Worm (Caenorhabditis elegans): ENCODE results near the gene alh-8.

Gene alh-8

DNA sequence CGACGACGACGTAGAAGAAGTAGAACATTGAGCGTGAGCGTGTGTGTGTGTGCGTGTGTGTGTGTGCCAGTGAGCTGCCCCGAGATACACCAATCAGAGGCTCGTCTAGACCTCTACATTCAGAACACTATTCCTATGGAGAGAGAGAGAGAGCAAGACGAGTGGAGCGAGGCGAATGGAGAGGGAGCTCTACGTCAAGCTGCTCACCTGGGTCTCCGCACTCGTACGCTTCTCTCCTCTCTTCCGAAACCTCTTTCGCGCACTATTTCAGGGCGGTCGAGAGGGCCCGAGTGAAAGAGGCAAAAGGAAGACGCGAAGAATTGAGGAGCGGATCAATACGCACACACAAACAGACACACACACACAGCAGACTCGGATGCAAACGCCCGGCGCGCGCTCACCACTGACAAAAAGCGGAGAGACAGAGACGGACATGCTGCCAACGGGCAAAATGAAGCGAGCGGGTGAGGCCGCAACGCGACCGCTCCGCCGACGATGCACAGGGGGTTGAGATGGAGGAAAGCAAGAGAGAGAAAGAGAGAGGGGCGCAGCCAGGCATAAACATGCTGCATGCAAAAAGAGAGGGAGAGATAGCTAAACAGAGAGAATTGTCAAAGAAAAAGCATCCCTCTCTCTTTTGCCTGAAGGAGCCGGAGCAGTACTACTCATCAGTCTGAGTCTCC, 20.8 kb downstream of the alh-8 start (continued):
- TF ChIP-seq daf-16 (GFP tag; optimal IDR thresholded peaks at IDR 0.05) (peak in 1 of 2 experiments; percentile 76), daf-16 (tag; optimal IDR thresholded peaks at IDR 0.05) (peak; percentile 58), dpl-1 (GFP tag; optimal IDR thresholded peaks at IDR 0.05) (peak; percentile 43), ceh-32 (tag; optimal IDR thresholded peaks at IDR 0.05; ENCODE audit: poor library complexity) (peak; percentile 51), rbr-2 (tag; optimal IDR thresholded peaks at IDR 0.05) (peak; percentile 92), vab-7 (GFP tag; IDR thresholded peaks at IDR 0.05) (no peak), nhr-77 (tag; optimal IDR thresholded peaks at IDR 0.05) (peak; percentile 3), dmd-6 (GFP tag; IDR thresholded peaks at IDR 0.05) (peak; percentile 62), egl-27 (tag; optimal IDR thresholded peaks at IDR 0.05) (no peak), hif-1 (tag; optimal IDR thresholded peaks at IDR 0.05) (peak; percentile 20 to 83), ceh-44 (GFP tag; IDR thresholded peaks at IDR 0.05) (0 out of 2 replicates have a peak, but pooled peaks have one; percentile 18), madf-5 (GFP tag; IDR thresholded peaks at IDR 0.05) (no peak), php-3 (GFP tag; IDR thresholded peaks at IDR 0.05) (0 out of 2 replicates have a peak, but pooled peaks have one; percentile 27)

DNA sequence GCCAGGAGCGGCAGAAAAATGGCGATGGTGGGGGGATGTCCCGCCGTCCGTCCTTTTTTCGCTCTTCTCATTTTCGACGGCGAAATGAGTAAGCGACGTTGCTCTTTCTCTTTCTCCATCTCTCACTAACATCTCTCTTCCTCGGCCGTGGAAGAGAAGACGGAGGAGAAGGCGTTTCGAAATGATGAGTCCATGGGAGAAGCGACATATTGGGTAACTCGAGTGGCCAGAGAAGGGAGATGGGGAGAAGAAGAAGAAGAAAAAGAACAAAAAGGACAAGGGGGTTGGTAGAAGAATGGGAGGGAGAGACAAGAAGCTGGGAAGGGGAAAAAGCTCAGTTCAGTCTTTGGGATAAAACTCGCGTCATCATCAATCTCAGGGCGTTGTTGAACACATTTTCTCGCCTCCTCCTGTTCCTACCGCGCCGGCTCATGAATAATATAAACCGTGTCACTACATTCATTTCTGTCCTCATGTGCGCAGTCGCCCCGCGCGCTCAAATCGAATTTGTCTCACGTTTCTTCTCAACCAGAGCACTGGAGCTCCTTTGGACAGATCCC, 22.8 kb downstream of the alh-8 start:
- 0 out of 2 replicates have a peak, but pooled peaks have one; percentile 48 for TF ChIP-seq hmg-1.1 (GFP tag; IDR thresholded peaks at IDR 0.05)
- TF ChIP-seq snpc-1.2 (GFP tag; IDR thresholded peaks at IDR 0.05), result no peak
- no peak for TF ChIP-seq nhr-48 (tag; optimal IDR thresholded peaks at IDR 0.05)
- TF ChIP-seq ztf-7 (tag; optimal IDR thresholded peaks at IDR 0.05), result no peak
- 0 out of 2 replicates have a peak, but pooled peaks have one; percentile 12 for TF ChIP-seq ctbp-1 (GFP tag; IDR thresholded peaks at IDR 0.05)
- TF ChIP-seq fkh-10 (GFP tag; optimal IDR thresholded peaks at IDR 0.05), result peak; percentile 46
- peak; percentile 13 for TF ChIP-seq rbr-2 (tag; optimal IDR thresholded peaks at IDR 0.05)
- TF ChIP-seq tra-1 (GFP tag; IDR thresholded peaks at IDR 0.05), result no peak
- TF ChIP-seq mep-1 (tag; optimal IDR thresholded peaks at IDR 0.05), result peak; percentile 64
- peak; percentile 38 for TF ChIP-seq mes-2 (tag; optimal IDR thresholded peaks at IDR 0.05; ENCODE audit: poor library complexity, severe bottlenecking)
- TF ChIP-seq set-16 (GFP tag; IDR thresholded peaks at IDR 0.05), result peak; percentile 59
- TF ChIP-seq hlh-11 (tag; optimal IDR thresholded peaks at IDR 0.05), result peak; percentile 8
- TF ChIP-seq unc-130 (GFP tag; optimal IDR thresholded peaks at IDR 0.05), result no peak
- peak; percentile 53 to 61 for TF ChIP-seq lsy-2 (tag; optimal IDR thresholded peaks at IDR 0.05)

- TF ChIP-seq aha-1 (tag) (peak; percentile 88), nhr-28 (tag; optimal IDR thresholded peaks at IDR 0.05) (no peak), Y5F2A.4 (GFP tag; optimal IDR thresholded peaks at IDR 0.05) (no peak), egl-43 (GFP tag; IDR thresholded peaks at IDR 0.05) (0 out of 2 replicates have a peak, but pooled peaks have one; percentile 17), hlh-11 (tag; optimal IDR thresholded peaks at IDR 0.05) (no peak), nhr-77 (tag; optimal IDR thresholded peaks at IDR 0.05) (no peak)
These were observed 24.3 kb downstream of the alh-8 start for ce11 chrII:11753186-11753585.

ce11 chrII:11756684-11757107, 27.8 kb downstream of the alh-8 start:
- TF ChIP-seq saeg-2 (GFP tag; IDR thresholded peaks at IDR 0.05) (peak; percentile 80; the same call in 1 of the 2 replicates), Y48G9A.11 (GFP tag; IDR thresholded peaks at IDR 0.05) (peak; percentile 75), arid-1 (GFP tag; conservative IDR thresholded peaks at IDR 0.05) (0 out of 2 replicates have a peak, but pooled peaks have one; percentile 49), unc-39 (tag; optimal IDR thresholded peaks at IDR 0.05) (no peak), ZK337.2 (GFP tag; IDR thresholded peaks at IDR 0.05) (no peak), daf-12 (tag; optimal IDR thresholded peaks at IDR 0.05) (no peak), zip-2 (tag; optimal IDR thresholded peaks at IDR 0.05) (peak; percentile 37), spr-1 (tag; optimal IDR thresholded peaks at IDR 0.05) (peak; percentile 37), nhr-48 (tag; optimal IDR thresholded peaks at IDR 0.05) (no peak), skn-1 (tag; optimal IDR thresholded peaks at IDR 0.05) (no peak), F49E8.2 (tag; optimal IDR thresholded peaks at IDR 0.05; ENCODE audit: borderline replicate concordance) (no peak), attf-4 (tag; optimal IDR thresholded peaks at IDR 0.05) (no peak), mes-2 (tag; optimal IDR thresholded peaks at IDR 0.05; ENCODE audit: poor library complexity, severe bottlenecking) (no peak), R02D3.7 (tag; optimal IDR thresholded peaks at IDR 0.05) (no peak), ztf-7 (tag; optimal IDR thresholded peaks at IDR 0.05) (peak; percentile 66), F44E2.7 (GFP tag; IDR thresholded peaks at IDR 0.05) (no peak), snpc-4 (tag; optimal IDR thresholded peaks at IDR 0.05) (no peak), mdl-1 (tag; optimal IDR thresholded peaks at IDR 0.05) (no peak), egl-43 (GFP tag; IDR thresholded peaks at IDR 0.05) (peak; percentile 84)

All from whole organism, L4 larva.